Worm (Caenorhabditis elegans) whole organism, L4/young adult: ENCODE results near the gene B0454.26.

Experiments
- W03F9.2 ChIP-seq: fragments of 150-350 bp; optimal IDR thresholded peaks from 2 replicates; lab custom pipeline; 2014; ENCODE audit warnings: missing biosample characterization, missing genetic modification characterization
- him-1 ChIP-seq: sonication (generic microtip); optimal IDR thresholded peaks from 2 replicates; lab custom pipeline; 2016; ENCODE audit warnings: missing genotype, missing genetic modification reagents, missing genetic modification characterization, missing compliant biosample characterization

DNA sequence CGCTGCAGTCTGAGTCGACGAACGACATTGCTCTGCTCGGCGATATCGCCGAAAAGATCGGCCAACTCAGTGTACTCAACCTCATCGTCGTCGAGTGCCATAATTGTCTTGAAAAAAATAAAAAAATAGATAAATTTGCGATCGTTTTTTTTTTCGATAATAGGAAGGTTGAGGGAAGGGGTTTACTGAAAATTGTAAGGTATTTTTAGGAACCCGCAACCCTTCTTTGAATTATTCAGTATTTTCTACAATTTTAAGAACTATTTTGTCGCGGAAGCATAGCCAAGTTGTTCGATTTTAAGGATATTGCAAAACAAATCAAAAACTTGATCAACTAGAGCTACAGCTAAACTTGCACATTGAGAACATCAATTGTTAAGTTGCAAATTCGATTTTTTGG is 26.2 kb downstream of the B0454.26 start, which contains the start of gene C41H7.9:
- no peak for TF ChIP-seq him-1 (tag; lab: Kevin White, UChicago)
- no peak for TF ChIP-seq W03F9.2 (tag; lab: Kevin White, UChicago)
